Worm (Caenorhabditis elegans) whole organism, L3 larva: ENCODE results near the gene srx-10.

ENCODE experiments used
- R02D3.7 ChIP-seq: fragments of 150-350 bp; optimal IDR thresholded peaks from 2 replicates; lab custom pipeline; 2014; ENCODE audit warnings: missing biosample characterization, missing genetic modification characterization
- ceh-28 ChIP-seq: fragments of 150-350 bp; optimal IDR thresholded peaks from 2 replicates; lab custom pipeline; 2014; ENCODE audit warnings: missing biosample characterization, missing genetic modification reagents, missing genetic modification characterization
- ceh-82 ChIP-seq: fragments of 150-350 bp; optimal IDR thresholded peaks from 2 replicates; lab custom pipeline; 2014; ENCODE audit warnings: missing biosample characterization, missing genetic modification characterization
- ceh-9 ChIP-seq: sonication (generic microtip); optimal IDR thresholded peaks from 2 replicates; lab custom pipeline; 2018; ENCODE audit warnings: missing biosample characterization, missing genetic modification characterization
- daf-12 ChIP-seq: fragments of 150-350 bp; optimal IDR thresholded peaks from 2 replicates; lab custom pipeline; 2014; ENCODE audit warnings: missing biosample characterization, missing genetic modification reagents, missing genetic modification characterization
- egl-27 ChIP-seq: sonication (generic microtip); optimal IDR thresholded peaks from 4 replicates; lab custom pipeline; 2017; ENCODE audit warnings: missing biosample characterization, missing genetic modification reagents, missing genetic modification characterization
- egl-5 ChIP-seq: fragments of 150-350 bp; optimal IDR thresholded peaks from 2 replicates; lab custom pipeline; 2017; ENCODE audit warnings: missing biosample characterization, missing genetic modification reagents, missing genetic modification characterization, inconsistent platforms
- elt-1 ChIP-seq: fragments of 150-350 bp; optimal IDR thresholded peaks from 2 replicates; lab custom pipeline; 2014; ENCODE audit warnings: missing biosample characterization, missing genetic modification characterization
- elt-2 ChIP-seq: sonication (generic microtip); optimal IDR thresholded peaks from 2 replicates; lab custom pipeline; 2016; ENCODE audit warnings: missing genetic modification reagents, mild to moderate bottlenecking, missing genetic modification characterization, missing compliant biosample characterization
- elt-3 ChIP-seq, 3 experiments: fragments of 150-350 bp in 1 of 3; sonication (generic microtip) in 2 of 3; optimal IDR thresholded peaks; 2 replicates in 2 of 3; 4 replicates in 1 of 3; lab custom pipeline; 2014 to 2017; ENCODE audit warnings: missing biosample characterization in 3 of 3, missing genetic modification characterization in 3 of 3
- fos-1 ChIP-seq: fragments of 150-350 bp; optimal IDR thresholded peaks from 2 replicates; lab custom pipeline; 2014; ENCODE audit warnings: missing biosample characterization, missing genetic modification characterization
- hmg-11 ChIP-seq: sonication (generic microtip); optimal IDR thresholded peaks from 2 replicates; lab custom pipeline; 2016; ENCODE audit warnings: missing genetic modification characterization, missing compliant biosample characterization
- lin-15B ChIP-seq: fragments of 150-350 bp; optimal IDR thresholded peaks from 2 replicates; lab custom pipeline; 2014; ENCODE audit warnings: missing biosample characterization, missing genetic modification characterization
- mdl-1 ChIP-seq: fragments of 150-350 bp; optimal IDR thresholded peaks from 2 replicates; lab custom pipeline; 2014; ENCODE audit warnings: missing biosample characterization, missing genetic modification characterization
- mml-1 ChIP-seq: fragments of 150-350 bp; sonication (generic microtip); optimal IDR thresholded peaks from 3 replicates; lab custom pipeline; 2014; ENCODE audit warnings: missing biosample characterization, missing genetic modification characterization
- nfya-1 ChIP-seq: sonication (generic microtip); optimal IDR thresholded peaks from 2 replicates; lab custom pipeline; 2017; ENCODE audit warnings: missing genetic modification characterization, mild to moderate bottlenecking, missing compliant biosample characterization, antibody characterized with exemption, moderate library complexity; ENCODE audit not compliant: insufficient read depth
- nhr-11 ChIP-seq: fragments of 150-350 bp; optimal IDR thresholded peaks from 2 replicates; lab custom pipeline; 2014; ENCODE audit warnings: missing biosample characterization, missing genetic modification characterization
- nhr-12 ChIP-seq: fragments of 150-350 bp; optimal IDR thresholded peaks from 2 replicates; lab custom pipeline; 2014; ENCODE audit warnings: missing biosample characterization, missing genetic modification characterization
- nhr-23 ChIP-seq: fragments of 150-350 bp; optimal IDR thresholded peaks from 2 replicates; lab custom pipeline; 2014; ENCODE audit warnings: missing biosample characterization, missing genetic modification reagents, missing genetic modification characterization
- nhr-237 ChIP-seq: fragments of 150-350 bp; optimal IDR thresholded peaks from 2 replicates; lab custom pipeline; 2014; ENCODE audit warnings: missing biosample characterization, missing genetic modification characterization
- nhr-25 ChIP-seq: sonication (generic microtip); optimal IDR thresholded peaks from 2 replicates; lab custom pipeline; 2017; ENCODE audit warnings: missing biosample characterization, missing genetic modification characterization
- nhr-43 ChIP-seq: sonication (generic microtip); optimal IDR thresholded peaks from 2 replicates; lab custom pipeline; 2016; ENCODE audit warnings: mild to moderate bottlenecking, missing genetic modification characterization, missing compliant biosample characterization; ENCODE audit not compliant: poor library complexity, severe bottlenecking
- nhr-76 ChIP-seq: fragments of 150-350 bp; sonication (generic microtip); optimal IDR thresholded peaks from 5 replicates; lab custom pipeline; 2014; ENCODE audit warnings: missing biosample characterization, missing genetic modification characterization
- pha-4 ChIP-seq: fragments of 150-350 bp; optimal IDR thresholded peaks from 2 replicates; lab custom pipeline; 2014; ENCODE audit warnings: missing biosample characterization, missing genetic modification reagents, missing genetic modification characterization
- pqm-1 ChIP-seq: fragments of 150-350 bp; optimal IDR thresholded peaks from 2 replicates; lab custom pipeline; 2017; ENCODE audit warnings: missing biosample characterization, missing genetic modification characterization, inconsistent platforms
- sea-2 ChIP-seq: fragments of 150-350 bp; sonication (generic microtip); optimal IDR thresholded peaks from 4 replicates; lab custom pipeline; 2014; ENCODE audit warnings: missing biosample characterization, missing genetic modification reagents, missing genetic modification characterization
- skn-1 ChIP-seq: fragments of 150-350 bp; optimal IDR thresholded peaks from 2 replicates; lab custom pipeline; 2014; ENCODE audit warnings: missing biosample characterization, missing genetic modification characterization
- snpc-4 ChIP-seq: fragments of 150-350 bp; optimal IDR thresholded peaks from 2 replicates; lab custom pipeline; 2014; ENCODE audit warnings: missing biosample characterization, missing genetic modification characterization
- tbx-2 ChIP-seq: sonication (generic microtip); optimal IDR thresholded peaks from 2 replicates; lab custom pipeline; 2016; ENCODE audit warnings: mild to moderate bottlenecking, missing genetic modification characterization, missing compliant biosample characterization
- unc-39 ChIP-seq: sonication (generic microtip); optimal IDR thresholded peaks from 4 replicates; lab custom pipeline; 2017; ENCODE audit warnings: missing biosample characterization, missing genetic modification characterization
- zag-1 ChIP-seq: fragments of 150-350 bp; optimal IDR thresholded peaks from 2 replicates; lab custom pipeline; 2014; ENCODE audit warnings: missing biosample characterization, missing genetic modification characterization
- ztf-11 ChIP-seq: fragments of 150-350 bp; optimal IDR thresholded peaks from 2 replicates; lab custom pipeline; 2014; ENCODE audit warnings: missing biosample characterization, missing genetic modification characterization
- ztf-4 ChIP-seq: fragments of 150-350 bp; optimal IDR thresholded peaks from 2 replicates; lab custom pipeline; 2014; ENCODE audit warnings: missing biosample characterization, missing genetic modification characterization

Gene srx-10

DNA sequence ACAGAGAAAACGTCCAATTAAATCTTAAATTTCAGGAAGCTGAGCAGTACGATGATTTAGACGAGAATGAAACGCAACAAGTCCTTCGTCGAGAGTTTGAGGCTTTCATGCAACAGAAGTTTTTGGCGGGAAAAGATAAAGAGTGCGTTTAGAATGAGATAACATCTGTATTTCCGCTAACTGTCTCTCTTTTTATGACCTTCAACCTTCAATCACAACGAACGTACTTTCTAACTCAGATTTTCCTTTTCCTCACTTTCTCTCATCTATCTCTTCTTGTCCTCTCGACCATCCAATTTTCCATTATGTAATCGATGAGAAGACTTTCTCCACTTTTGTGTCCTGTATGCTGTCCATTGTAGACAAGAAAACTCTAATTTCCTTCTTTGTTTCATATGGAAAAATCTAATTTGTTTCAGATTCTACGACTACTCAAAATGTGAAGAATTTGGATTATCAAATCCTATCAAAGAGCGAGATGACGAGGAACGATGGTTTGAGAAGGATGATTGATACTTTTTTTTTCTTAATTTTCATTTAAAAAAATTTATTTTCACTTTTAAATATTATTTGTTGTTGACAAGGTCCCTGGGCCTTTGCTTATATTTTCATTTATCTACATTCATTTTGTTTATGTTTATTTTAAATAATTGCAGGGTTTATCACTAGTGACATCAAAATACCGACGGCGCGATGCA lies 17.1 kb upstream of the srx-10 start, which contains the start of gene sao-1:
Gene sao-1 (plus strand): TSS at position 648 of the 698 bp plus-strand sequence.
- TF ChIP-seq elt-2 (tag; lab: Kevin White, UChicago), result no peak
- TF ChIP-seq elt-1 (tag; lab: Kevin White, UChicago), result peak; percentile 67
- peak; percentile 75 for TF ChIP-seq nhr-25 (tag; lab: Kevin White, UChicago)
- TF ChIP-seq, all 47 proteins: peak for 2

DNA sequence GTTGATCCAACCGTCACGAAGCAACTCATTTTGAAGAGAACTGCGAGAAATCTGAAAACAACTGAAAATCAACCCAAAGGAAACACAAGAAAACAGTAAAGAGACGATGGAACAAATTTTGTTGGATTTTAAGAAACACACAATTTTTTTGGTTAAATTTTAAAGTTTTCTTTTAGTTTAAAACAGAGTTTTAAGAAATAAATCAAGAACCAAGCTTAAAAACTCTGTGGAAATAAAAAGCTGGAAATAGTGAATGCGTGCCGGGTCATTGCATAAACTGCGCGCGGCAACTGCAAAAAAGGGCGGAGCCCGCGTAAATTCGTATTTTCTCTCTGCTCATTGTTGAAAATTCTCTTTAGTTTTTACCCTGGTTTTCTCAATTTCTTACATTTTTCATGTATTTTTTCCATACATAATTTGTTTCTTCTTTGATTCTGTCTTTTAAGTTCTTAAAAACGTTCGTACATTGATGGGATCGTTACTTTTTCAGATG lies 15.7 kb upstream of the srx-10 start, which contains the start of the genes algn-13 and R10D12.13:
Gene algn-13 (minus strand): TSS at position 51 of the 493 bp plus-strand sequence.
Gene R10D12.13 (plus strand): TSS at position 491 of the 493 bp plus-strand sequence.
- TF ChIP-seq pha-4 (tag; lab: Kevin White, UChicago) (peak; percentile 44), skn-1 (tag; lab: Kevin White, UChicago) (peak; percentile 27), hmg-11 (tag; lab: Kevin White, UChicago) (peak; percentile 91), nhr-23 (peak; percentile 19), R02D3.7 (tag; lab: Kevin White, UChicago) (peak; percentile 46), elt-2 (tag; lab: Kevin White, UChicago) (peak; percentile 41), mdl-1 (tag; lab: Kevin White, UChicago) (no peak), nhr-43 (tag; lab: Kevin White, UChicago) (peak; percentile 76), mml-1 (tag; lab: Kevin White, UChicago) (no peak), lin-15B (tag; lab: Kevin White, UChicago) (peak; percentile 35), nfya-1 (tag; lab: Kevin White, UChicago) (peak; percentile 54), snpc-4 (tag; lab: Kevin White, UChicago) (peak; percentile 72), unc-39 (tag; lab: Kevin White, UChicago) (no peak)

DNA sequence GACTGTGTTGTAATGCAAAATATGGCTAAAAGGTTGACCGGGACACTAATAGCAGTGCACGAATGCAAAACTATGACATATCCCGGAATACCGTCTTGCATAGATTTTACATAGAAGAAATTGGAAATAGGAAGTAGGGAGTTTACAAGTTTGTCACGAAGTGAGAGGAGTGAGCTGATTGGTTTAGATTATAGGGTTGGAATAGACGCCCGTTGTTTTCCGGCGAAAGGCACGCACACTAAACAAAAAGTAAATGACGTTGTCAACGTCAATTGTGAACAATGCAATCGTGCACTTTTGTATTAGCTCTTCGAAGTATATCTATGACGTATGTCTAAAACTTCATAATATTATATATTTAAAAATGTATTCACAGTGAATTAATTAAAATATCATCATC lies 14.6 kb upstream of the srx-10 start, which contains the start of gene srh-24:
Gene srh-24 (minus strand): TSS at position 101 of the 400 bp plus-strand sequence.
- TF ChIP-seq elt-3 (tag; optimal IDR thresholded peaks at IDR 0.05; lab: Kevin White, UChicago) (no peak), ztf-11 (tag; lab: Kevin White, UChicago) (no peak), nfya-1 (tag; lab: Kevin White, UChicago) (no peak), sea-2 (GFP tag; lab: Kevin White, UChicago) (no peak), egl-27 (no peak), ceh-28 (tag; lab: Kevin White, UChicago) (no peak), nhr-76 (tag; lab: Kevin White, UChicago) (no peak), nhr-237 (no peak), lin-15B (tag; lab: Kevin White, UChicago) (no peak), ceh-82 (tag; lab: Kevin White, UChicago) (no peak), skn-1 (tag; lab: Kevin White, UChicago) (no peak), elt-1 (tag; lab: Kevin White, UChicago) (no peak), zag-1 (tag; lab: Kevin White, UChicago) (no peak), fos-1 (tag; lab: Kevin White, UChicago) (no peak), nhr-12 (no peak)

DNA sequence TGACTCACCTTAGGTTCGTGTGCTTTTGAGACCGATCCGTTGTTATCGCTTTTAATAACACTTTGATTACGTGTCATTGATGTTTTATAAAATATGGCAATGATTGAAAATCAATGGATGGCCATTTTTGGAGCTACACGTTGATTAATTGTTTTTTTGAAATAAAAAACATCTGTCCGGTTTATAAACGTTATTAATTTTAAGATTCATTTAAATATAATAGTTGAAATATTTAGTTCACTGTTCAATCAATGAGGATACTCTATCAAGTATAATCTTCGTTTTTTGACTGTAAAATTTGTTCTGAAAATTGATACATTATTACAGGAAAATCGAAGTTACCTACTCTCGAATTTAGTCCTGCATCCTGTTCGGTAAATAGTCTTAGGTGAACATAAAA lies 12.0 kb upstream of the srx-10 start, which contains the start of gene R10D12.10:
Gene R10D12.10 (minus strand): TSS at position 101 of the 400 bp plus-strand sequence.
- TF ChIP-seq mdl-1 (tag; lab: Kevin White, UChicago), result no peak
- no peak for TF ChIP-seq mml-1 (tag; lab: Kevin White, UChicago)
- TF ChIP-seq nhr-11 (tag; lab: Kevin White, UChicago), result no peak
- TF ChIP-seq skn-1 (tag; lab: Kevin White, UChicago), result no peak
- no peak for TF ChIP-seq fos-1 (tag; lab: Kevin White, UChicago)
- TF ChIP-seq tbx-2 (tag; lab: Kevin White, UChicago), result no peak
- TF ChIP-seq egl-5, result no peak
- no peak for TF ChIP-seq ceh-9
- TF ChIP-seq daf-12 (tag; lab: Kevin White, UChicago), result no peak
- no peak for TF ChIP-seq unc-39 (tag; lab: Kevin White, UChicago)
- no peak for TF ChIP-seq pqm-1
- TF ChIP-seq nhr-12, result no peak
- TF ChIP-seq sea-2 (GFP tag; lab: Kevin White, UChicago), result no peak
- no peak for TF ChIP-seq ztf-4 (tag; lab: Kevin White, UChicago)
- TF ChIP-seq elt-1 (tag; lab: Kevin White, UChicago), result no peak
